Worm (Caenorhabditis elegans) whole organism, young adult: ENCODE results near the gene spp-26.

ENCODE experiments used
- B0019.2 ChIP-seq: fragments of 200-800 bp; sonication (Bioruptor generic); conservative IDR thresholded peaks from 2 replicates; pipeline ENCODE4 v1.3.6; 2022; ENCODE audit warnings: missing genetic modification reagents, missing genetic modification characterization, missing compliant biosample characterization
- B0035.1 ChIP-seq: sonication (generic microtip); optimal IDR thresholded peaks from 2 replicates; lab custom pipeline; 2016; ENCODE audit warnings: missing genetic modification characterization, mild to moderate bottlenecking, missing compliant biosample characterization, missing genotype, missing genetic modification reagents
- F10E7.11 ChIP-seq: sonication (generic microtip); optimal IDR thresholded peaks from 2 replicates; lab custom pipeline; 2017; ENCODE audit warnings: mild to moderate bottlenecking, missing genetic modification characterization, moderate library complexity, missing compliant biosample characterization
- F52B5.7 ChIP-seq: sonication (generic microtip); optimal IDR thresholded peaks from 2 replicates; lab custom pipeline; 2016; ENCODE audit warnings: mild to moderate bottlenecking, missing genetic modification characterization, missing compliant biosample characterization
- F57A8.1 ChIP-seq: fragments of 200-800 bp; sonication (Bioruptor generic); optimal IDR thresholded peaks from 2 replicates; lab custom pipeline; 2018; ENCODE audit warnings: mild to moderate bottlenecking, missing genetic modification characterization, moderate library complexity, missing compliant biosample characterization
- K12H6.12 ChIP-seq: fragments of 200-800 bp; sonication (Bioruptor generic); optimal IDR thresholded peaks from 2 replicates; lab custom pipeline; 2018; ENCODE audit warnings: mild to moderate bottlenecking, missing genetic modification characterization, missing compliant biosample characterization
- T07F8.4 ChIP-seq: sonication (generic microtip); optimal IDR thresholded peaks from 2 replicates; lab custom pipeline; 2016; ENCODE audit warnings: mild to moderate bottlenecking, missing genetic modification characterization, moderate library complexity, missing compliant biosample characterization
- attf-5 ChIP-seq: fragments of 200-800 bp; sonication (Bioruptor generic); optimal IDR thresholded peaks from 2 replicates; lab custom pipeline; 2018; ENCODE audit warnings: mild to moderate bottlenecking, missing genetic modification characterization, missing compliant biosample characterization
- cebp-1 ChIP-seq, 2 experiments: fragments of 200-800 bp in 1 of 2; sonication (Bioruptor generic) in 1 of 2; sonication (generic microtip) in 1 of 2; IDR thresholded peaks in 1 of 2; optimal IDR thresholded peaks in 1 of 2; 2 replicates each; pipeline versions ENCODE4 v1.3.6 to Lab custom; 2017 to 2022; ENCODE audit warnings: missing compliant biosample characterization in 2 of 2, missing genetic modification characterization in 2 of 2, mild to moderate bottlenecking in 1 of 2, missing genetic modification reagents in 1 of 2, moderate library complexity in 1 of 2
- ceh-27 ChIP-seq: fragments of 200-800 bp; sonication (Bioruptor generic); optimal IDR thresholded peaks from 2 replicates; lab custom pipeline; 2018; ENCODE audit warnings: mild to moderate bottlenecking, missing genetic modification characterization, moderate library complexity, missing compliant biosample characterization
- ceh-40 ChIP-seq: fragments of 200-800 bp; sonication (Bioruptor generic); IDR thresholded peaks from 2 replicates; pipeline ENCODE4 v1.3.6; 2022; ENCODE audit warnings: missing genetic modification characterization, missing compliant biosample characterization
- chd-7 ChIP-seq: sonication (generic microtip); optimal IDR thresholded peaks from 2 replicates; lab custom pipeline; 2016; ENCODE audit warnings: mild to moderate bottlenecking, missing genetic modification characterization, moderate library complexity, missing compliant biosample characterization
- die-1 ChIP-seq: sonication (generic microtip); optimal IDR thresholded peaks from 2 replicates; lab custom pipeline; 2016; ENCODE audit warnings: missing genotype, mild to moderate bottlenecking, missing genetic modification characterization, missing compliant biosample characterization
- dox-1 ChIP-seq: fragments of 200-800 bp; sonication (Bioruptor generic); IDR thresholded peaks from 2 replicates; pipeline ENCODE4 v1.3.6; 2022; ENCODE audit warnings: missing genetic modification reagents, missing genetic modification characterization, missing compliant biosample characterization
- dpff-1 ChIP-seq: sonication (generic microtip); optimal IDR thresholded peaks from 2 replicates; lab custom pipeline; 2017; ENCODE audit warnings: mild to moderate bottlenecking, missing genetic modification characterization, missing compliant biosample characterization
- dpl-1 ChIP-seq: fragments of 150-350 bp; optimal IDR thresholded peaks from 2 replicates; lab custom pipeline; 2014; ENCODE audit warnings: missing biosample characterization, missing genetic modification reagents, missing genetic modification characterization
- efl-1 ChIP-seq: fragments of 150-350 bp; optimal IDR thresholded peaks from 2 replicates; lab custom pipeline; 2014; ENCODE audit warnings: missing biosample characterization, missing genetic modification reagents, missing genetic modification characterization
- egl-44 ChIP-seq: fragments of 200-800 bp; sonication (Bioruptor generic); IDR thresholded peaks from 2 replicates; pipeline ENCODE4 v1.3.6; 2022; ENCODE audit warnings: missing genetic modification reagents, missing genetic modification characterization, missing compliant biosample characterization
- ets-4 ChIP-seq: fragments of 200-800 bp; sonication (Bioruptor generic); optimal IDR thresholded peaks from 2 replicates; lab custom pipeline; 2018; ENCODE audit warnings: mild to moderate bottlenecking, missing genetic modification characterization, missing compliant biosample characterization
- gei-17 ChIP-seq: fragments of 200-800 bp; sonication (Bioruptor generic); optimal IDR thresholded peaks from 2 replicates; lab custom pipeline; 2018; ENCODE audit warnings: mild to moderate bottlenecking, missing genetic modification characterization, missing compliant biosample characterization
- hsf-1 ChIP-seq: fragments of 200-800 bp; sonication (Bioruptor generic); IDR thresholded peaks from 2 replicates; pipeline ENCODE4 v1.3.6; 2022; ENCODE audit warnings: missing genetic modification reagents, missing genetic modification characterization, missing compliant biosample characterization
- lin-35 ChIP-seq, 3 experiments: fragments of 150-350 bp in 2 of 3; sonication (generic microtip) in 1 of 3; optimal IDR thresholded peaks; 2 replicates each; lab custom pipeline; 2014 to 2018; ENCODE audit warnings: missing biosample characterization in 3 of 3, missing genetic modification characterization in 3 of 3, missing genetic modification reagents in 3 of 3
- lin-54 ChIP-seq: fragments of 200-800 bp; sonication (Bioruptor generic); optimal IDR thresholded peaks from 2 replicates; lab custom pipeline; 2018; ENCODE audit warnings: mild to moderate bottlenecking, missing genetic modification characterization, missing compliant biosample characterization
- lir-1 ChIP-seq: fragments of 200-800 bp; sonication (Bioruptor generic); conservative IDR thresholded peaks from 2 replicates; pipeline ENCODE4 v1.3.6; 2022; ENCODE audit warnings: missing genetic modification reagents, missing genetic modification characterization, missing compliant biosample characterization
- lsy-27 ChIP-seq: sonication (generic microtip); optimal IDR thresholded peaks from 2 replicates; lab custom pipeline; 2017; ENCODE audit warnings: missing genetic modification characterization, mild to moderate bottlenecking, missing compliant biosample characterization, antibody characterized with exemption, missing genotype, borderline replicate concordance; ENCODE audit not compliant: insufficient read depth
- madf-10 ChIP-seq: sonication (generic microtip); optimal IDR thresholded peaks from 2 replicates; lab custom pipeline; 2016; ENCODE audit warnings: mild to moderate bottlenecking, missing genetic modification characterization, missing compliant biosample characterization
- madf-6 ChIP-seq: fragments of 200-800 bp; sonication (Bioruptor generic); IDR thresholded peaks from 2 replicates; pipeline ENCODE4 v1.3.6; 2022; ENCODE audit warnings: missing genetic modification reagents, missing genetic modification characterization, missing compliant biosample characterization
- nfya-1 ChIP-seq: sonication (generic microtip); optimal IDR thresholded peaks from 2 replicates; lab custom pipeline; 2017; ENCODE audit warnings: antibody characterized with exemption, missing compliant biosample characterization, missing genetic modification characterization, borderline replicate concordance; ENCODE audit not compliant: insufficient read depth
- nfyb-1 ChIP-seq: fragments of 200-800 bp; sonication (Bioruptor generic); IDR thresholded peaks from 2 replicates; pipeline ENCODE4 v1.3.6; 2022; ENCODE audit warnings: missing genetic modification reagents, missing genetic modification characterization, missing compliant biosample characterization
- nhr-120 ChIP-seq: fragments of 200-800 bp; sonication (Bioruptor generic); IDR thresholded peaks from 2 replicates; pipeline ENCODE4 v1.3.6; 2022; ENCODE audit warnings: missing genetic modification characterization, missing compliant biosample characterization
- nhr-179 ChIP-seq: sonication (generic microtip); optimal IDR thresholded peaks from 2 replicates; lab custom pipeline; 2016; ENCODE audit warnings: mild to moderate bottlenecking, missing genetic modification characterization, missing compliant biosample characterization
- nhr-80 ChIP-seq: sonication (generic microtip); optimal IDR thresholded peaks from 2 replicates; lab custom pipeline; 2016; ENCODE audit warnings: missing genetic modification characterization, missing compliant biosample characterization
- rcor-1 ChIP-seq: fragments of 200-800 bp; sonication (Bioruptor generic); IDR thresholded peaks from 2 replicates; pipeline ENCODE4 v1.3.6; 2022; ENCODE audit warnings: missing genetic modification reagents, missing genetic modification characterization, missing compliant biosample characterization
- rec-8 ChIP-seq, 2 experiments: sonication (generic microtip); optimal IDR thresholded peaks; 2 replicates each; lab custom pipeline; 2016; ENCODE audit warnings: mild to moderate bottlenecking in 2 of 2, missing genetic modification characterization in 2 of 2, missing genetic modification reagents in 2 of 2, missing genotype in 2 of 2, missing biosample characterization in 1 of 2, missing compliant biosample characterization in 1 of 2, moderate library complexity in 1 of 2
- sptf-2 ChIP-seq: fragments of 200-800 bp; sonication (Bioruptor generic); optimal IDR thresholded peaks from 2 replicates; lab custom pipeline; 2018; ENCODE audit warnings: mild to moderate bottlenecking, missing genetic modification characterization, missing compliant biosample characterization
- tbx-9 ChIP-seq: sonication (generic microtip); optimal IDR thresholded peaks from 2 replicates; lab custom pipeline; 2016; ENCODE audit warnings: borderline replicate concordance, missing genetic modification characterization, inconsistent platforms, missing compliant biosample characterization
- unc-130 ChIP-seq: sonication (generic microtip); optimal IDR thresholded peaks from 2 replicates; lab custom pipeline; 2016; ENCODE audit warnings: missing genetic modification reagents, missing genetic modification characterization, missing compliant biosample characterization
- ztf-26 ChIP-seq: sonication (generic microtip); optimal IDR thresholded peaks from 2 replicates; lab custom pipeline; 2017; ENCODE audit warnings: missing genetic modification characterization, missing compliant biosample characterization
- ztf-6 ChIP-seq: fragments of 200-800 bp; sonication (Bioruptor generic); IDR thresholded peaks from 2 replicates; pipeline ENCODE4 v1.3.6; 2022; ENCODE audit warnings: missing genetic modification reagents, missing genetic modification characterization, missing compliant biosample characterization

spp-26 gene

DNA sequence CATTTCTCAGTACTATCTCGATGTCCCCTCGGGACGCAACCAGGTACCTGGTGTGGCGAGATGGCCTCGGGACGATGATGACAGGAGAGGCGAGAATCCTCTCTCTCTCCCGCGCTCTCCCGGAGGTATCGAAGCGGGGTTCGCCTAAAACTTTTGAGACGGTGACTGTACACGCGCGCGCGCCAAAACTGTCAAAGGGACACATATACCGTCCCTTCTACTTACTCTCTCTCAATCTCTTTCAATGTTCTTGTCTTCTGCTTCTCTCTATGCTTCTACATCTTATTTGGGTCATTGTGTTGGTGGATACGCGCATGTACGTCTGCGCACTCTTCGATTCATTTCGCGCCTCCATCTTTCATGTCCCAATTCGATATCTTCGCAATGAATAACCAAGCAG is 17.1 kb downstream of the spp-26 start (continued):
- TF ChIP-seq B0035.1 (no peak), rec-8 (tag; optimal IDR thresholded peaks at IDR 0.05; lab: Kevin White, UChicago) (no peak), lir-1 (GFP tag; lab: Robert Waterston, UW) (no peak), ztf-26 (tag; lab: Kevin White, UChicago) (peak; percentile 5), nfya-1 (no peak), madf-10 (tag; lab: Kevin White, UChicago) (no peak), attf-5 (GFP tag; lab: Kevin White, UChicago) (no peak), nhr-80 (tag; lab: Kevin White, UChicago) (no peak), lsy-27 (tag; lab: Kevin White, UChicago) (no peak), lin-54 (GFP tag; lab: Kevin White, UChicago) (no peak), chd-7 (tag; lab: Kevin White, UChicago) (no peak), cebp-1 (GFP tag; IDR thresholded peaks at IDR 0.05; lab: Robert Waterston, UW) (no peak), cebp-1 (tag; optimal IDR thresholded peaks at IDR 0.05; lab: Kevin White, UChicago) (peak; percentile 15), dpff-1 (tag; lab: Kevin White, UChicago) (no peak), dpl-1 (GFP tag; lab: Kevin White, UChicago) (no peak), nhr-179 (tag; lab: Kevin White, UChicago) (no peak), sptf-2 (GFP tag; lab: Kevin White, UChicago) (no peak), K12H6.12 (tag; lab: Kevin White, UChicago) (no peak), F57A8.1 (GFP tag; lab: Kevin White, UChicago) (no peak), ztf-6 (GFP tag; lab: Robert Waterston, UW) (no peak), ets-4 (GFP tag; lab: Kevin White, UChicago) (no peak), rcor-1 (no peak), tbx-9 (no peak), F52B5.7 (tag; lab: Kevin White, UChicago) (no peak), B0019.2 (GFP tag; lab: Robert Waterston, UW) (no peak), F10E7.11 (tag; lab: Kevin White, UChicago) (no peak), madf-6 (GFP tag; lab: Robert Waterston, UW) (0 out of 2 replicates have a peak, but pooled peaks have one; percentile 13), die-1 (peak; percentile 30)
- TF ChIP-seq, all 124 proteins: peak for 9

DNA sequence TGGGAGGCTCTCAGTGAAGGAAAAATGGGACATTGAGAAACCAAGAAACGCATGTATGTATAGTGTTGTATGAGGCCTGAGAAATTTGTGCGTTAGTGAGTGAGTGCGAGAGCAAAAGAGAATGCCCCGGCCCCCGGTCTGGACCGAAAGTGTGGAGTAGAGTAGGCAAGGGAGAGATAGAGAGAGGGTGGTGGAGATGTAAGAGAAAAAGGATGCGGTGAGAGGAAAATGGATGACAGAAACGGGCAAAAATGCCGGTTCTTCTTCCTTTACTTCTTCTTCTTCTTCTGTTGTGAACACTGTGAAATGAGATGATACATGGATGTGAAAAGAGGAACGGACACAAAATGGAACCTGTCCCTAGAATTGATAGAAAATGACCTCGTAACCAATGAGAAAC is 20.7 kb downstream of the spp-26 start:
- TF ChIP-seq dox-1, result no peak
- TF ChIP-seq egl-44 (GFP tag; lab: Robert Waterston, UW), result 0 out of 2 replicates have a peak, but pooled peaks have one; percentile 28
- TF ChIP-seq hsf-1 (GFP tag; lab: Robert Waterston, UW), result no peak
- TF ChIP-seq ceh-27 (GFP tag; lab: Kevin White, UChicago), result no peak
- TF ChIP-seq attf-5 (GFP tag; lab: Kevin White, UChicago), result no peak
- no peak for TF ChIP-seq lin-35 (GFP tag; optimal IDR thresholded peaks at IDR 0.05; lab: Kevin White, UChicago)
- no peak for TF ChIP-seq cebp-1 (GFP tag; IDR thresholded peaks at IDR 0.05; lab: Robert Waterston, UW)
- TF ChIP-seq cebp-1 (tag; optimal IDR thresholded peaks at IDR 0.05; lab: Kevin White, UChicago), result peak; percentile 24
- TF ChIP-seq gei-17 (GFP tag; lab: Kevin White, UChicago), result no peak
- TF ChIP-seq ceh-40 (GFP tag; lab: Robert Waterston, UW), result 0 out of 2 replicates have a peak, but pooled peaks have one; percentile 42
- TF ChIP-seq nhr-120, result no peak
- TF ChIP-seq efl-1 (GFP tag; lab: Kevin White, UChicago), result no peak
- no peak for TF ChIP-seq unc-130
- TF ChIP-seq T07F8.4 (tag; lab: Kevin White, UChicago), result no peak
- TF ChIP-seq nfyb-1 (GFP tag; lab: Robert Waterston, UW), result 0 out of 2 replicates have a peak, but pooled peaks have one; percentile 42
